Fruit fly (Drosophila melanogaster) whole organism, embryonic: ENCODE data around the gene CG10660.

Experiments used
- Abd-B ChIP-seq: fragments of 200-800 bp; sonication (Bioruptor generic); optimal IDR thresholded peaks from 2 replicates; lab custom pipeline; 2018; ENCODE audit warnings: missing biosample characterization, mild to moderate bottlenecking, missing genetic modification characterization, moderate library complexity
- CG10209 ChIP-seq: fragments of 200-800 bp; sonication (Bioruptor generic); optimal IDR thresholded peaks from 3 replicates; lab custom pipeline; 2017; ENCODE audit warnings: missing biosample characterization, mild to moderate bottlenecking, missing genetic modification characterization, missing genetic modification reagents
- CG11696 ChIP-seq: fragments of 200-800 bp; sonication (Bioruptor generic); IDR thresholded peaks from 2 replicates; pipeline ENCODE4 v1.3.6; 2022; ENCODE audit warnings: missing biosample characterization, missing genetic modification characterization
- CG12659 ChIP-seq: fragments of 200-800 bp; sonication (Bioruptor generic); optimal IDR thresholded peaks from 3 replicates; lab custom pipeline; 2017; ENCODE audit warnings: mild to moderate bottlenecking, missing biosample characterization, missing genetic modification reagents, missing genetic modification characterization
- CG14710 ChIP-seq: fragments of 200-800 bp; sonication (Bioruptor generic); optimal IDR thresholded peaks from 3 replicates; lab custom pipeline; 2019; ENCODE audit warnings: missing biosample characterization, mild to moderate bottlenecking, missing genetic modification characterization, moderate library complexity
- CG15514 ChIP-seq: fragments of 200-800 bp; sonication (Bioruptor generic); optimal IDR thresholded peaks from 3 replicates; lab custom pipeline; 2017; ENCODE audit warnings: missing biosample characterization, missing genetic modification characterization, mild to moderate bottlenecking, moderate library complexity, missing genetic modification reagents
- CG1603 ChIP-seq: fragments of 200-800 bp; sonication (Bioruptor generic); optimal IDR thresholded peaks from 2 replicates; lab custom pipeline; 2019; ENCODE audit warnings: missing biosample characterization, mild to moderate bottlenecking, missing genetic modification characterization, moderate library complexity
- CG17802 ChIP-seq: fragments of 200-800 bp; sonication (Bioruptor generic); optimal IDR thresholded peaks from 2 replicates; lab custom pipeline; 2018; ENCODE audit warnings: missing biosample characterization, mild to moderate bottlenecking, missing genetic modification characterization, moderate library complexity
- CG17912 ChIP-seq: fragments of 200-800 bp; sonication (Bioruptor generic); optimal IDR thresholded peaks from 2 replicates; lab custom pipeline; 2018; ENCODE audit warnings: missing biosample characterization, mild to moderate bottlenecking, missing genetic modification characterization
- CG2678 ChIP-seq: fragments of 200-800 bp; sonication (Bioruptor generic); optimal IDR thresholded peaks from 3 replicates; lab custom pipeline; 2019; ENCODE audit warnings: missing biosample characterization, mild to moderate bottlenecking, missing genetic modification characterization, moderate library complexity
- CG3281 ChIP-seq: fragments of 200-800 bp; sonication (Bioruptor generic); optimal IDR thresholded peaks from 3 replicates; lab custom pipeline; 2017; ENCODE audit warnings: missing biosample characterization, mild to moderate bottlenecking, missing genetic modification characterization
- CG34224 ChIP-seq: fragments of 200-800 bp; sonication (Bioruptor generic); IDR thresholded peaks from 3 replicates; pipeline ENCODE4 v1.3.6; 2022; ENCODE audit warnings: missing biosample characterization, missing genetic modification characterization; ENCODE audit not compliant: partially characterized antibody
- CG34422 ChIP-seq: fragments of 200-800 bp; sonication (Bioruptor generic); IDR thresholded peaks from 3 replicates; pipeline ENCODE4 v1.3.6; 2022; ENCODE audit warnings: missing biosample characterization, missing genetic modification characterization
- CG3847 ChIP-seq: fragments of 200-800 bp; sonication (Bioruptor generic); IDR thresholded peaks from 2 replicates; pipeline ENCODE4 v1.3.6; 2022; ENCODE audit warnings: missing biosample characterization, missing genetic modification characterization
- CG6254 ChIP-seq: fragments of 200-800 bp; sonication (Bioruptor generic); optimal IDR thresholded peaks from 3 replicates; lab custom pipeline; 2017; ENCODE audit warnings: mild to moderate bottlenecking, missing biosample characterization, missing genetic modification reagents, missing genetic modification characterization
- CG7271 ChIP-seq: fragments of 200-800 bp; sonication (Bioruptor generic); optimal IDR thresholded peaks from 2 replicates; lab custom pipeline; 2018; ENCODE audit warnings: missing biosample characterization, mild to moderate bottlenecking, missing genetic modification characterization, moderate library complexity
- CG7786 ChIP-seq: fragments of 200-800 bp; sonication (Bioruptor generic); optimal IDR thresholded peaks from 2 replicates; lab custom pipeline; 2016; ENCODE audit warnings: missing biosample characterization, missing genetic modification characterization
- CG9797 ChIP-seq: fragments of 200-800 bp; sonication (Bioruptor generic); optimal IDR thresholded peaks from 3 replicates; lab custom pipeline; 2018; ENCODE audit warnings: missing biosample characterization, mild to moderate bottlenecking, missing genetic modification characterization
- CG9817 ChIP-seq: fragments of 200-800 bp; sonication (Bioruptor generic); optimal IDR thresholded peaks from 2 replicates; lab custom pipeline; 2018; ENCODE audit warnings: missing biosample characterization, mild to moderate bottlenecking, missing genetic modification characterization, moderate library complexity
- CHES-1-like ChIP-seq: fragments of 200-800 bp; sonication (Bioruptor generic); optimal IDR thresholded peaks from 2 replicates; lab custom pipeline; 2016; ENCODE audit warnings: missing biosample characterization, missing genetic modification characterization
- CrebB ChIP-seq: fragments of 200-800 bp; sonication (Bioruptor generic); optimal IDR thresholded peaks from 3 replicates; lab custom pipeline; 2018; ENCODE audit warnings: missing biosample characterization, mild to moderate bottlenecking, missing genetic modification characterization
- E2f2 ChIP-seq: fragments of 200-800 bp; sonication (Bioruptor generic); IDR thresholded peaks from 2 replicates; pipeline ENCODE4 v1.3.6; 2022; ENCODE audit warnings: missing biosample characterization, missing genetic modification characterization
- ERR ChIP-seq: fragments of 200-800 bp; sonication (Bioruptor generic); optimal IDR thresholded peaks from 2 replicates; lab custom pipeline; 2016; ENCODE audit warnings: missing biosample characterization, missing genetic modification characterization
- Ets65A ChIP-seq: fragments of 200-800 bp; sonication (Bioruptor generic); peaks from one replicate; lab custom pipeline; 2016; ENCODE audit warnings: missing biosample characterization, missing genetic modification characterization
- Ets97D ChIP-seq: fragments of 200-800 bp; sonication (Bioruptor generic); optimal IDR thresholded peaks from 3 replicates; lab custom pipeline; 2016; ENCODE audit warnings: missing biosample characterization, missing genetic modification characterization
- GATAe ChIP-seq: fragments of 200-800 bp; sonication (Bioruptor generic); conservative IDR thresholded peaks from 2 replicates; pipeline ENCODE4 v1.3.6; 2022; ENCODE audit warnings: missing biosample characterization, missing genetic modification characterization
- Hmr ChIP-seq: fragments of 200-800 bp; sonication (Bioruptor generic); optimal IDR thresholded peaks from 3 replicates; lab custom pipeline; 2017; ENCODE audit warnings: mild to moderate bottlenecking, missing biosample characterization, missing genetic modification reagents, missing genetic modification characterization
- MBD-R2 ChIP-seq: fragments of 200-800 bp; sonication (Bioruptor generic); IDR thresholded peaks from 2 replicates; pipeline ENCODE4 v1.3.6; 2022; ENCODE audit warnings: missing biosample characterization, missing genetic modification characterization
- Med ChIP-seq: fragments of 200-800 bp; sonication (Bioruptor generic); peaks from one replicate; lab custom pipeline; 2016; ENCODE audit warnings: missing biosample characterization, missing genetic modification characterization, mild to moderate bottlenecking, inconsistent platforms, moderate library complexity
- Myb ChIP-seq: fragments of 200-800 bp; sonication (Bioruptor generic); optimal IDR thresholded peaks from 2 replicates; lab custom pipeline; 2016; ENCODE audit warnings: missing biosample characterization, missing genetic modification characterization
- Opbp ChIP-seq: fragments of 200-800 bp; sonication (Bioruptor generic); IDR thresholded peaks from 3 replicates; pipeline ENCODE4 v1.3.6; 2022; ENCODE audit warnings: missing biosample characterization, missing genetic modification characterization; ENCODE audit not compliant: partially characterized antibody
- Pdp1 ChIP-seq, 2 experiments: fragments of 200-800 bp; sonication (Bioruptor generic); optimal IDR thresholded peaks; 3 replicates each; lab custom pipeline; 2016; ENCODE audit warnings: missing biosample characterization in 2 of 2, missing genetic modification characterization in 2 of 2, mild to moderate bottlenecking in 1 of 2, moderate library complexity in 1 of 2
- TFAM ChIP-seq: fragments of 200-800 bp; sonication (Bioruptor generic); optimal IDR thresholded peaks from 2 replicates; lab custom pipeline; 2017; ENCODE audit warnings: missing biosample characterization, missing genetic modification characterization, inconsistent platforms
- az2 ChIP-seq: fragments of 200-800 bp; sonication (Bioruptor generic); optimal IDR thresholded peaks from 3 replicates; lab custom pipeline; 2016; ENCODE audit warnings: missing biosample characterization, missing genetic modification characterization
- bsh ChIP-seq, 2 experiments: fragments of 200-800 bp; sonication (Bioruptor generic); optimal IDR thresholded peaks; 2 replicates each; lab custom pipeline; 2017 to 2018; ENCODE audit warnings: mild to moderate bottlenecking in 2 of 2, missing biosample characterization in 2 of 2, missing genetic modification characterization in 2 of 2, moderate library complexity in 1 of 2
- chif ChIP-seq, 2 experiments: fragments of 200-800 bp; sonication (Bioruptor generic); optimal IDR thresholded peaks; 3 replicates each; lab custom pipeline; 2016; ENCODE audit warnings: missing biosample characterization in 2 of 2, missing genetic modification characterization in 2 of 2
- ci ChIP-seq: fragments of 200-800 bp; sonication (Bioruptor generic); IDR thresholded peaks from 3 replicates; pipeline ENCODE4 v1.3.6; 2022; ENCODE audit warnings: missing biosample characterization, missing genetic modification characterization
- crp ChIP-seq, 2 experiments: fragments of 200-800 bp; sonication (Bioruptor generic); optimal IDR thresholded peaks; 2 replicates in 1 of 2; 3 replicates in 1 of 2; lab custom pipeline; 2017; ENCODE audit warnings: missing biosample characterization in 2 of 2, missing genetic modification characterization in 2 of 2, mild to moderate bottlenecking in 1 of 2, moderate library complexity in 1 of 2
- eyg ChIP-seq: fragments of 200-800 bp; sonication (Bioruptor generic); optimal IDR thresholded peaks from 3 replicates; lab custom pipeline; 2016; ENCODE audit warnings: missing biosample characterization, missing genetic modification characterization
- ftz-f1 ChIP-seq: fragments of 200-800 bp; sonication (Bioruptor generic); optimal IDR thresholded peaks from 2 replicates; lab custom pipeline; 2016; ENCODE audit warnings: missing biosample characterization, missing genetic modification characterization
- lab ChIP-seq: fragments of 200-800 bp; sonication (Bioruptor generic); optimal IDR thresholded peaks from 3 replicates; lab custom pipeline; 2017; ENCODE audit warnings: missing biosample characterization, missing genetic modification characterization, mild to moderate bottlenecking, moderate library complexity, missing genetic modification reagents
- mam ChIP-seq: fragments of 200-800 bp; sonication (Bioruptor generic); optimal IDR thresholded peaks from 3 replicates; lab custom pipeline; 2016; ENCODE audit warnings: missing biosample characterization, missing genetic modification characterization
- nmo ChIP-seq: fragments of 200-800 bp; sonication (Bioruptor generic); optimal IDR thresholded peaks from 2 replicates; lab custom pipeline; 2018; ENCODE audit warnings: missing biosample characterization, mild to moderate bottlenecking, missing genetic modification characterization, moderate library complexity
- row ChIP-seq: fragments of 200-800 bp; sonication (Bioruptor generic); IDR thresholded peaks from 3 replicates; pipeline ENCODE4 v1.3.6; 2022; ENCODE audit warnings: missing biosample characterization, missing genetic modification characterization
- seq ChIP-seq: fragments of 200-800 bp; sonication (Bioruptor generic); IDR thresholded peaks from 2 replicates; pipeline ENCODE4 v1.3.6; 2022; ENCODE audit warnings: missing biosample characterization, missing genetic modification characterization
- slbo ChIP-seq: fragments of 200-800 bp; sonication (Bioruptor generic); IDR thresholded peaks from 2 replicates; pipeline ENCODE4 v1.3.6; 2022; ENCODE audit warnings: missing biosample characterization, missing genetic modification characterization
- stc ChIP-seq: fragments of 200-800 bp; sonication (Bioruptor generic); IDR thresholded peaks from 2 replicates; pipeline ENCODE4 v1.3.6; 2022; ENCODE audit warnings: missing biosample characterization, missing genetic modification characterization
- twi ChIP-seq: fragments of 200-800 bp; optimal IDR thresholded peaks from 2 replicates; lab custom pipeline; 2019; ENCODE audit warnings: missing biosample characterization, mild to moderate bottlenecking, missing genetic modification characterization, moderate library complexity

CG10660 gene

DNA sequence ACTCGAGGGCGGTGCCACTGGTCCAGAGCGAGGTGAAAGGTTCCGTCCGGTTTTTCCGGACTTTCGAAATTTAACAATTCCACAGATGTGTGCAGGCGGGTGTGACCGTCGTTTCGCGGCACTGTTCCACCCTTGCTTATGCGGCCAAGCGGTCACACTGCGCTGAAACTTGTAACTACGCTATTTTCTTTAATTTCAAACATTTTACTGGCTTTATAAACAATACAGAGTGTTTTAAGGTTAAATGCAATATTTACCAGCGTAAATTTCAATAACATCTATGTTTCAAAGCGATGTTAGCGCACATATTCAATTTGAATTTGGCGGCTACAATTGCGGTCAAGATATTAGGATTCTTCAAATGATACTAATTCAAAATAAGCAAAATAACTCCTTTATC is 39.6 kb upstream of the CG10660 start, which contains the start of gene nst (continued):
- TF ChIP-seq CG9797: peak; percentile 81
- 0 out of 3 replicates have a peak, but pooled peaks have one; percentile 6 for TF ChIP-seq CG34224 (GFP tag; lab: Robert Waterston, UW)
- peak in 1 of 2 experiments; percentile 12 for TF ChIP-seq Pdp1 (GFP tag; optimal IDR thresholded peaks at IDR 0.05; lab: Kevin White, UChicago)
- peak; percentile 16 for TF ChIP-seq CG6254 (GFP tag; lab: Kevin White, UChicago)
- TF ChIP-seq CG10209 (GFP tag; lab: Kevin White, UChicago): no peak
- TF ChIP-seq CG7786 (GFP tag; lab: Kevin White, UChicago): no peak
- peak; percentile 15 for TF ChIP-seq Ets97D (GFP tag; lab: Kevin White, UChicago)
- peak; percentile 43; the same call in 1 of the 3 replicates for TF ChIP-seq CG34422
- peak; percentile 30 for TF ChIP-seq CG14710 (tag; lab: Kevin White, UChicago)
- no peak for TF ChIP-seq CG3281 (GFP tag; lab: Kevin White, UChicago)
- TF ChIP-seq Opbp (GFP tag; lab: Robert Waterston, UW): peak; percentile 49; the same call in 1 of the 3 replicates
- TF ChIP-seq CG9817: peak; percentile 19
- no peak for TF ChIP-seq GATAe (GFP tag; lab: Robert Waterston, UW)
- 0 out of 2 replicates have a peak, but pooled peaks have one; percentile 20 for TF ChIP-seq slbo (GFP tag; lab: Robert Waterston, UW)
- TF ChIP-seq crp (GFP tag; optimal IDR thresholded peaks at IDR 0.05; lab: Kevin White, UChicago): peak in 1 of 2 experiments; percentile 78
- peak; percentile 7 for TF ChIP-seq mam (GFP tag; lab: Kevin White, UChicago)
- peak; percentile 31 for TF ChIP-seq CG12659 (GFP tag; lab: Kevin White, UChicago)
- peak; percentile 2 for TF ChIP-seq CG17802 (tag; lab: Kevin White, UChicago)
- peak; percentile 16; the same call in 1 of the 3 replicates for TF ChIP-seq ci (GFP tag; lab: Robert Waterston, UW)
- no peak for TF ChIP-seq CrebB (tag; lab: Kevin White, UChicago)
- TF ChIP-seq CG17912 (GFP tag; lab: Kevin White, UChicago): no peak
- TF ChIP-seq Abd-B (GFP tag; lab: Kevin White, UChicago): peak; percentile 30
- peak; percentile 51 for TF ChIP-seq twi (tag; lab: Kevin White, UChicago)
- peak; percentile 60 for TF ChIP-seq Ets65A
- TF ChIP-seq stc (GFP tag; lab: Robert Waterston, UW): no peak
- peak; percentile 25 for TF ChIP-seq ftz-f1 (GFP tag; lab: Kevin White, UChicago)
- 0 out of 3 replicates have a peak, but pooled peaks have one; percentile 9 for TF ChIP-seq row
- no peak for TF ChIP-seq eyg (GFP tag; lab: Kevin White, UChicago)
- TF ChIP-seq az2: no peak
- peak; percentile 6 for TF ChIP-seq CHES-1-like (GFP tag; lab: Kevin White, UChicago)
- no peak for TF ChIP-seq bsh (GFP tag; optimal IDR thresholded peaks at IDR 0.05; lab: Kevin White, UChicago)
- peak in 1 of 2 experiments; percentile 18 for TF ChIP-seq chif (GFP tag; optimal IDR thresholded peaks at IDR 0.05; lab: Kevin White, UChicago)
- TF ChIP-seq Med (GFP tag; lab: Kevin White, UChicago): peak; percentile 88
- peak; percentile 57 for TF ChIP-seq Myb (GFP tag; lab: Kevin White, UChicago)
- peak; percentile 14 for TF ChIP-seq ERR (GFP tag; lab: Kevin White, UChicago)
- peak; percentile 27; the same call in 1 of the 2 replicates for TF ChIP-seq seq (GFP tag; lab: Robert Waterston, UW)
- TF ChIP-seq E2f2 (GFP tag; lab: Robert Waterston, UW): peak; percentile 83
- peak; percentile 61 for TF ChIP-seq CG1603 (tag; lab: Kevin White, UChicago)
- TF ChIP-seq nmo: peak; percentile 12
- TF ChIP-seq CG7271 (tag; lab: Kevin White, UChicago): no peak
- peak; percentile 94 for TF ChIP-seq CG11696
- peak; percentile 48; the same call in 1 of the 2 replicates for TF ChIP-seq CG3847 (GFP tag; lab: Robert Waterston, UW)
- no peak for TF ChIP-seq TFAM (GFP tag; lab: Kevin White, UChicago)
- TF ChIP-seq lab (GFP tag; lab: Kevin White, UChicago): no peak
- peak; percentile 14 for TF ChIP-seq Hmr
- peak; percentile 69 for TF ChIP-seq CG15514 (GFP tag; lab: Kevin White, UChicago)
- TF ChIP-seq MBD-R2 (GFP tag; lab: Robert Waterston, UW): peak; percentile 89
- TF ChIP-seq CG2678 (tag; lab: Kevin White, UChicago): peak; percentile 1
